Fruit fly (Drosophila melanogaster): Measurements from ENCODE around the gene CG44362.

Gene CG44362

DNA sequence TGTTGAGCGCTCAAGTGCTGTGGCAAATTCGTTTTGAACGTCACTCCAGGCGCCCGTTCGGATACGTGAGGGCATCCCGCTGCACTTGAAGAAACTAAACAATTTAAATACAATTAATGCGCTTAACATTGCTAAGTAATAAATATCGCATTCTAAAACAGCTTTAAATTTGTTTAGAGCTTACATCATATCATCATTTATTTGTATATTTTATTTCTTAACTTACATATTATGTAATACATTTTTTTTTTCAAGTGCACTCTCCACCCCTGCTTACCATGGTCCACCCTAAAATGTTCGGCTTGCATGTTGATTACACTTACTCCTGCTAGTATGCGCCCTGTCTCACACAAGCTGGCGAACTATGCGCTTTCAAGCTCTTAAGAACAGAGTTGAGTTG lies 18.0 kb downstream of the CG44362 start:
- TF ChIP-seq Hr83 (GFP tag; optimal IDR thresholded peaks at IDR 0.05; ENCODE audit: poor library complexity, severe bottlenecking) (no peak), Jra (GFP tag; optimal IDR thresholded peaks at IDR 0.05) (no peak), tai (GFP tag; optimal IDR thresholded peaks at IDR 0.05) (no peak), foxo (GFP tag; optimal IDR thresholded peaks at IDR 0.05) (peak in 1 of 2 experiments; percentile 81), dmrt93B (GFP tag; optimal IDR thresholded peaks at IDR 0.05) (peak; percentile 29), CG9705 (GFP tag; optimal IDR thresholded peaks at IDR 0.05) (peak; percentile 31), sv (GFP tag; optimal IDR thresholded peaks at IDR 0.05) (peak; percentile 53), jim (GFP tag; optimal IDR thresholded peaks at IDR 0.05) (no peak), CG32264 (GFP tag; optimal IDR thresholded peaks at IDR 0.05) (no peak), lola (GFP tag; optimal IDR thresholded peaks at IDR 0.05) (no peak), ey (GFP tag; optimal IDR thresholded peaks at IDR 0.05) (peak; percentile 66), dl (GFP tag; optimal IDR thresholded peaks at IDR 0.05; ENCODE audit: insufficient read depth in 1 of 2, partially characterized antibody in 2 of 2) (no peak), brk (GFP tag; optimal IDR thresholded peaks at IDR 0.05) (peak; percentile 61), Dfd (GFP tag; optimal IDR thresholded peaks at IDR 0.05) (no peak), Hr78 (GFP tag; optimal IDR thresholded peaks at IDR 0.05) (no peak), Sp1 (GFP tag; optimal IDR thresholded peaks at IDR 0.05) (peak; percentile 71), psq (GFP tag; optimal IDR thresholded peaks at IDR 0.05) (peak; percentile 65), HLH106 (tag; optimal IDR thresholded peaks at IDR 0.05) (peak; percentile 60), br (GFP tag; optimal IDR thresholded peaks at IDR 0.05) (peak; percentile 37), Vsx2 (GFP tag; optimal IDR thresholded peaks at IDR 0.05; ENCODE audit: partially characterized antibody) (no peak), Dif (GFP tag; optimal IDR thresholded peaks at IDR 0.05; ENCODE audit: partially characterized antibody) (no peak), h (GFP tag; optimal IDR thresholded peaks at IDR 0.05) (peak; percentile 81), OdsH (GFP tag; optimal IDR thresholded peaks at IDR 0.05) (peak; percentile 66), rgr (GFP tag; optimal IDR thresholded peaks at IDR 0.05) (peak; percentile 74), Hnf4 (GFP tag; optimal IDR thresholded peaks at IDR 0.05) (peak; percentile 46), Abd-B (GFP tag; optimal IDR thresholded peaks at IDR 0.05) (no peak), GATAd (GFP tag; optimal IDR thresholded peaks at IDR 0.05) (no peak), Mio (GFP tag; optimal IDR thresholded peaks at IDR 0.05) (no peak), woc (GFP tag; optimal IDR thresholded peaks at IDR 0.05) (no peak), fru (GFP tag; optimal IDR thresholded peaks at IDR 0.05) (peak; percentile 69), Myc (optimal IDR thresholded peaks at IDR 0.05) (no peak), pan (optimal IDR thresholded peaks at IDR 0.05) (no peak), sage (GFP tag; optimal IDR thresholded peaks at IDR 0.05) (no peak), CrebA (GFP tag; optimal IDR thresholded peaks at IDR 0.05; ENCODE audit: borderline replicate concordance) (no peak), N (GFP tag; optimal IDR thresholded peaks at IDR 0.05) (no peak), usp (GFP tag; optimal IDR thresholded peaks at IDR 0.05) (no peak), dsf (GFP tag; optimal IDR thresholded peaks at IDR 0.05; ENCODE audit: borderline replicate concordance) (no peak), Rel (GFP tag; optimal IDR thresholded peaks at IDR 0.05) (no peak), Rel (tag; optimal IDR thresholded peaks at IDR 0.05) (no peak)

DNA sequence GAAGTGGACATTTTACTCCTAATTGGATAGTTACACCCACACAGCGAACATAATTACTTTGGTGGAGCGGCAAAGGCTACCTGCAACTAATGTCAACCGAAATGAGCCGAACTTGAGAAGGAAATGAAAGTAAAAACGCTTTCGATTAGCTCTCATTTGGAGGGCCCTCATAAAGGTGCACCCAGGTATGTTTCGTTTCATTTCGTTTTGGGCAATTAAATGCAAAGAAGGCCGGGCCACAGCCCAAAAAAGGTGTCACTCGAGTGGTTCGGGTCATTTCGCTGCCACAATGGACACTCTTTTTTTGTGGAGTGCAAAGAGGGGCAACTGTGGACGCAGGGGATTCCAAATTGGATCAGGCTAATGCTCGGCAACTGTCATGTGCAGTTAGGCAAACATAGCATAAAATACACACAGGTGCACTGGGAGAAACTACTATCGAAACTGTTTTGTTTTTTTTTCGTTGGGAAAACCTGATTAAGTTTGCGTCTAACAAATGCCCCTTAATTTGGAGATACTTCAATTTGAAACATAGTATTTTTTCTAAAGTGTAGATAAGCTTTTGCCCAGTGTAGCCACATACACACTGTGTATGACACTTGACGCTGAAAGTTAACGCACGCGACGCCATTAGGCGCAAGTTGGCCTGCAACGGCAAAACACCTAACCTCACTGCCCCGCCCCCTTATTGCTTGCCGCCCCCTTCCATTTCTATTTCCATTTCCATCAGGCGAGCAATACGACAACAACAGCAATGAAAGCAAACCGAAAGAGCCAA lies 19.3 kb downstream of the CG44362 start:
- TF ChIP-seq sv (GFP tag; optimal IDR thresholded peaks at IDR 0.05), result peak; percentile 72
- TF ChIP-seq woc (GFP tag; optimal IDR thresholded peaks at IDR 0.05), result no peak
- TF ChIP-seq Jra (GFP tag; optimal IDR thresholded peaks at IDR 0.05), result no peak
- TF ChIP-seq Dif (GFP tag; optimal IDR thresholded peaks at IDR 0.05; ENCODE audit: partially characterized antibody), result no peak
- TF ChIP-seq Rel (GFP tag; optimal IDR thresholded peaks at IDR 0.05), result no peak
- TF ChIP-seq Rel (tag; optimal IDR thresholded peaks at IDR 0.05), result no peak
- peak in 1 of 2 experiments; percentile 12 for TF ChIP-seq foxo (GFP tag; optimal IDR thresholded peaks at IDR 0.05)

All from whole organism, wandering third instar larva.